Worm (Caenorhabditis elegans): Measurements from ENCODE around the gene srd-16.

srd-16 gene

DNA sequence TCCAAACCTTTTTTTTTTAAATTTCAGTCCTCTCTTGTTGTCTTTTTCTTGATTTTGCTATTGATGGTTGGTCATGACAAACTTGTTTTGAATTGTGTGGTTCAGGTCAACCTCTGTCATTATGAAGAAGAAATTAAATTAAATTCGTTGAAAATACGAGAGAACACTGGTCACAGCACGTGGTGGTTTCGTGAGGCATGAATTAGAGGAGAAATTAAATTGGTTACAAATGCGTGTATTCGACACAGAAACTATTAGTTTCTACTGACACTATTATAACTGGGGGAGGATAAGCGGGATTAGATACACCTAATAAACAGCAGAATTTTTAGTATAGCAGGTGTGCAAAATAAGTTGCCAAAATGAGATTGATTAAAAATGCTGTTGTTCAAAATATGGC is 47.8 kb downstream of the srd-16 start:
- TF ChIP-seq him-1 (tag; optimal IDR thresholded peaks at IDR 0.05) (no peak), dao-5 (tag; optimal IDR thresholded peaks at IDR 0.05) (no peak), W03F9.2 (tag; optimal IDR thresholded peaks at IDR 0.05) (no peak)

DNA sequence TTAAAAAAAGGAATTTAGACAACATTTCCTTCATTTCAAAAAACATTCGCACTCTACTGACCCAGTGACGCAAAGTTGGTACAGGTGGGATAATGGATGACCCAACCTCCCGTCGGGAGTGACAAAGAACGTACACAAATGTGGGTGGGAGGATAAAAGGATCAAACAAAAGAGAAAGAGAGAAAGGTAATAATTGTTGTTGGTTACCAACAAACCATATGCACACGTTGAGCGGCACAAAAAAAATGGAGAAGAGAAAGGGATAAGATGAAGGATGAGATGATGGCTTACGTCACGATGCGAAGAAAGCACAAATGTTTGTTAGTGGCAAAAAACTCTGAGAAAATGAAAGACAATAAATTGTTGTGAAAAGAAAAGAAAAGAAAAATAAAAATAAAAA is 48.2 kb downstream of the srd-16 start:
- no peak for TF ChIP-seq W03F9.2 (tag; optimal IDR thresholded peaks at IDR 0.05)
- TF ChIP-seq dao-5 (tag; optimal IDR thresholded peaks at IDR 0.05), result no peak
- no peak for TF ChIP-seq him-1 (tag; optimal IDR thresholded peaks at IDR 0.05)

DNA sequence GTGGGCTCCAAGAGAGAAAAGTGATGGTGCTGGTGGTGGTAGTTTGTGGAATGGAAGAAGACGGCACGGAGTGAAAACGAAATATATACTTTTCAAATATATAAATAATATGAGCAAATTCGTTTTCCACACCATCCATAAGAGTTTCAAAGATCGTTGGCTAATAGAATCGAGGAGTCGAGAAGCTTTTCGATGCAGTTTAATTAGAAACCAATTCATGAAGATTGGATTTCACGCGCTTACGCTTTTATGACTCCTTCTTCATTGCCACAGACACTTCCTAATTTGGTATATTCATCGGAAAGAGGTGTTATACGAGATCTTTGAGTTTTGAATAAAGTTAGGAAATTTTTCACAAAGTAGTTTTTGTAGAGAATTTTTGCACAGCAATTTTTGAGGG is 49.2 kb downstream of the srd-16 start:
- TF ChIP-seq W03F9.2 (tag; optimal IDR thresholded peaks at IDR 0.05), result no peak
- no peak for TF ChIP-seq dao-5 (tag; optimal IDR thresholded peaks at IDR 0.05)
- no peak for TF ChIP-seq him-1 (tag; optimal IDR thresholded peaks at IDR 0.05)
